Worm (Caenorhabditis elegans) whole organism, L4 larva: ENCODE measurements around the gene rei-1.

Experiments used
- lin-13 ChIP-seq: fragments of 150-350 bp; optimal IDR thresholded peaks from 2 replicates; lab custom pipeline; 2014; ENCODE audit warnings: missing biosample characterization, missing genetic modification reagents, missing genetic modification characterization
- snpc-4 ChIP-seq: fragments of 150-350 bp; optimal IDR thresholded peaks from 2 replicates; lab custom pipeline; 2014; ENCODE audit warnings: missing biosample characterization, missing genetic modification characterization

- TF ChIP-seq lin-13 (GFP tag; lab: Kevin White, UChicago) = no peak
- no peak for TF ChIP-seq snpc-4
These were observed 5.2 kb upstream of the rei-1 start for ce11 chrIII:4103171-4103570.
